Worm (Caenorhabditis elegans) whole organism, young adult: ENCODE results near the gene F22B7.9.

Experiments
- B0261.1 ChIP-seq: sonication (generic microtip); optimal IDR thresholded peaks from 2 replicates; lab custom pipeline; 2016; ENCODE audit warnings: mild to moderate bottlenecking, missing genetic modification characterization, moderate library complexity, missing compliant biosample characterization
- C17E4.6 ChIP-seq: fragments of 200-800 bp; sonication (Bioruptor generic); IDR thresholded peaks from 2 replicates; pipeline ENCODE4 v1.3.6; 2022; ENCODE audit warnings: missing genetic modification reagents, missing genetic modification characterization, missing compliant biosample characterization
- F33H1.4 ChIP-seq: fragments of 200-800 bp; sonication (Bioruptor generic); IDR thresholded peaks from 2 replicates; pipeline ENCODE4 v1.3.6; 2022; ENCODE audit warnings: missing genetic modification reagents, missing genetic modification characterization, missing compliant biosample characterization
- F39B2.1 ChIP-seq: fragments of 200-800 bp; sonication (Bioruptor generic); IDR thresholded peaks from 2 replicates; pipeline ENCODE4 v1.3.6; 2022; ENCODE audit warnings: missing genetic modification reagents, missing genetic modification characterization, missing compliant biosample characterization
- F49E8.2 ChIP-seq: sonication (generic microtip); optimal IDR thresholded peaks from 3 replicates; lab custom pipeline; 2017; ENCODE audit warnings: missing genetic modification characterization, mild to moderate bottlenecking, missing compliant biosample characterization, antibody characterized with exemption, moderate library complexity; ENCODE audit not compliant: insufficient read depth
- F52B5.7 ChIP-seq: sonication (generic microtip); optimal IDR thresholded peaks from 2 replicates; lab custom pipeline; 2016; ENCODE audit warnings: mild to moderate bottlenecking, missing genetic modification characterization, missing compliant biosample characterization
- F57A8.1 ChIP-seq: fragments of 200-800 bp; sonication (Bioruptor generic); optimal IDR thresholded peaks from 2 replicates; lab custom pipeline; 2018; ENCODE audit warnings: mild to moderate bottlenecking, missing genetic modification characterization, moderate library complexity, missing compliant biosample characterization
- T07F8.4 ChIP-seq: sonication (generic microtip); optimal IDR thresholded peaks from 2 replicates; lab custom pipeline; 2016; ENCODE audit warnings: mild to moderate bottlenecking, missing genetic modification characterization, moderate library complexity, missing compliant biosample characterization
- Y53F4B.3 ChIP-seq: fragments of 200-800 bp; sonication (Bioruptor generic); IDR thresholded peaks from 2 replicates; pipeline ENCODE4 v1.3.6; 2022; ENCODE audit warnings: missing genetic modification reagents, missing genetic modification characterization, missing compliant biosample characterization
- Y53G8AR.9 ChIP-seq: fragments of 200-800 bp; sonication (Bioruptor generic); conservative IDR thresholded peaks from 2 replicates; pipeline ENCODE4 v1.3.6; 2022; ENCODE audit warnings: missing genetic modification reagents, missing genetic modification characterization, missing compliant biosample characterization
- Y56A3A.18 ChIP-seq: fragments of 200-800 bp; sonication (Bioruptor generic); IDR thresholded peaks from 2 replicates; pipeline ENCODE4 v1.3.6; 2022; ENCODE audit warnings: missing genetic modification reagents, missing genetic modification characterization, missing compliant biosample characterization
- aptf-3 ChIP-seq: fragments of 200-800 bp; sonication (Bioruptor generic); IDR thresholded peaks from 2 replicates; pipeline ENCODE4 v1.3.6; 2022; ENCODE audit warnings: missing genetic modification characterization, missing compliant biosample characterization
- attf-5 ChIP-seq: fragments of 200-800 bp; sonication (Bioruptor generic); optimal IDR thresholded peaks from 2 replicates; lab custom pipeline; 2018; ENCODE audit warnings: mild to moderate bottlenecking, missing genetic modification characterization, missing compliant biosample characterization
- bed-1 ChIP-seq: fragments of 200-800 bp; sonication (Bioruptor generic); IDR thresholded peaks from 2 replicates; pipeline ENCODE4 v1.3.6; 2022; ENCODE audit warnings: missing genetic modification reagents, missing genetic modification characterization, missing compliant biosample characterization
- cebp-1 ChIP-seq, 2 experiments: fragments of 200-800 bp in 1 of 2; sonication (Bioruptor generic) in 1 of 2; sonication (generic microtip) in 1 of 2; IDR thresholded peaks in 1 of 2; optimal IDR thresholded peaks in 1 of 2; 2 replicates each; pipeline versions ENCODE4 v1.3.6 to Lab custom; 2017 to 2022; ENCODE audit warnings: missing compliant biosample characterization in 2 of 2, missing genetic modification characterization in 2 of 2, mild to moderate bottlenecking in 1 of 2, missing genetic modification reagents in 1 of 2, moderate library complexity in 1 of 2
- cebp-2 ChIP-seq: fragments of 200-800 bp; sonication (Bioruptor generic); IDR thresholded peaks from 2 replicates; pipeline ENCODE4 v1.3.6; 2022; ENCODE audit warnings: missing genetic modification characterization, missing compliant biosample characterization
- chd-7 ChIP-seq: sonication (generic microtip); optimal IDR thresholded peaks from 2 replicates; lab custom pipeline; 2016; ENCODE audit warnings: mild to moderate bottlenecking, missing genetic modification characterization, moderate library complexity, missing compliant biosample characterization
- die-1 ChIP-seq: sonication (generic microtip); optimal IDR thresholded peaks from 2 replicates; lab custom pipeline; 2016; ENCODE audit warnings: missing genotype, mild to moderate bottlenecking, missing genetic modification characterization, missing compliant biosample characterization
- dpl-1 ChIP-seq: fragments of 150-350 bp; optimal IDR thresholded peaks from 2 replicates; lab custom pipeline; 2014; ENCODE audit warnings: missing biosample characterization, missing genetic modification reagents, missing genetic modification characterization
- efl-1 ChIP-seq: fragments of 150-350 bp; optimal IDR thresholded peaks from 2 replicates; lab custom pipeline; 2014; ENCODE audit warnings: missing biosample characterization, missing genetic modification reagents, missing genetic modification characterization
- egl-18 ChIP-seq: fragments of 200-800 bp; sonication (Bioruptor generic); IDR thresholded peaks from 2 replicates; pipeline ENCODE4 v1.3.6; 2022; ENCODE audit warnings: missing genetic modification reagents, missing genetic modification characterization, missing compliant biosample characterization
- egrh-3 ChIP-seq: fragments of 200-800 bp; sonication (Bioruptor generic); IDR thresholded peaks from 2 replicates; pipeline ENCODE4 v1.3.6; 2022; ENCODE audit warnings: missing genetic modification reagents, missing genetic modification characterization, missing compliant biosample characterization
- ekl-4 ChIP-seq: fragments of 200-800 bp; sonication (Bioruptor generic); IDR thresholded peaks from 2 replicates; pipeline ENCODE4 v1.3.6; 2022; ENCODE audit warnings: missing genetic modification reagents, missing genetic modification characterization, missing compliant biosample characterization
- ets-4 ChIP-seq: fragments of 200-800 bp; sonication (Bioruptor generic); optimal IDR thresholded peaks from 2 replicates; lab custom pipeline; 2018; ENCODE audit warnings: mild to moderate bottlenecking, missing genetic modification characterization, missing compliant biosample characterization
- him-1 ChIP-seq: sonication (generic microtip); optimal IDR thresholded peaks from 2 replicates; lab custom pipeline; 2016; ENCODE audit warnings: missing genotype, missing genetic modification reagents, missing genetic modification characterization, missing compliant biosample characterization
- hmg-1.2 ChIP-seq: fragments of 200-800 bp; sonication (Bioruptor generic); IDR thresholded peaks from 2 replicates; pipeline ENCODE4 v1.3.6; 2022; ENCODE audit warnings: missing genetic modification reagents, missing genetic modification characterization, missing compliant biosample characterization
- hmg-20 ChIP-seq: fragments of 200-800 bp; sonication (Bioruptor generic); IDR thresholded peaks from 2 replicates; pipeline ENCODE4 v1.3.6; 2022; ENCODE audit warnings: missing genetic modification reagents, missing genetic modification characterization, missing compliant biosample characterization
- hrde-1 ChIP-seq: sonication (generic microtip); optimal IDR thresholded peaks from 2 replicates; lab custom pipeline; 2016; ENCODE audit warnings: missing genetic modification characterization, mild to moderate bottlenecking, missing compliant biosample characterization, moderate library complexity, missing genotype, missing genetic modification reagents, borderline replicate concordance
- hsf-1 ChIP-seq: fragments of 200-800 bp; sonication (Bioruptor generic); IDR thresholded peaks from 2 replicates; pipeline ENCODE4 v1.3.6; 2022; ENCODE audit warnings: missing genetic modification reagents, missing genetic modification characterization, missing compliant biosample characterization
- lag-1 ChIP-seq: fragments of 200-800 bp; sonication (Bioruptor generic); IDR thresholded peaks from 2 replicates; pipeline ENCODE4 v1.3.6; 2022; ENCODE audit warnings: missing genetic modification reagents, missing genetic modification characterization, missing compliant biosample characterization
- lin-26 ChIP-seq: fragments of 200-800 bp; sonication (Bioruptor generic); IDR thresholded peaks from 2 replicates; pipeline ENCODE4 v1.3.6; 2022; ENCODE audit warnings: missing genetic modification reagents, missing genetic modification characterization, missing compliant biosample characterization
- lin-40 ChIP-seq: sonication (generic microtip); optimal IDR thresholded peaks from 2 replicates; lab custom pipeline; 2016; ENCODE audit warnings: missing genetic modification characterization, mild to moderate bottlenecking, missing compliant biosample characterization, missing genotype, missing genetic modification reagents
- lin-54 ChIP-seq: fragments of 200-800 bp; sonication (Bioruptor generic); optimal IDR thresholded peaks from 2 replicates; lab custom pipeline; 2018; ENCODE audit warnings: mild to moderate bottlenecking, missing genetic modification characterization, missing compliant biosample characterization
- lsl-1 ChIP-seq: fragments of 200-800 bp; sonication (Bioruptor generic); optimal IDR thresholded peaks from 2 replicates; lab custom pipeline; 2018; ENCODE audit warnings: mild to moderate bottlenecking, missing genetic modification characterization, moderate library complexity, missing compliant biosample characterization
- madf-10 ChIP-seq: sonication (generic microtip); optimal IDR thresholded peaks from 2 replicates; lab custom pipeline; 2016; ENCODE audit warnings: mild to moderate bottlenecking, missing genetic modification characterization, missing compliant biosample characterization
- madf-3 ChIP-seq: fragments of 200-800 bp; sonication (Bioruptor generic); IDR thresholded peaks from 2 replicates; pipeline ENCODE4 v1.3.6; 2022; ENCODE audit warnings: missing genetic modification reagents, missing genetic modification characterization, missing compliant biosample characterization
- madf-8 ChIP-seq: fragments of 200-800 bp; sonication (Bioruptor generic); conservative IDR thresholded peaks from 2 replicates; pipeline ENCODE4 v1.3.6; 2022; ENCODE audit warnings: missing genetic modification reagents, missing genetic modification characterization, missing compliant biosample characterization
- nfyb-1 ChIP-seq: fragments of 200-800 bp; sonication (Bioruptor generic); IDR thresholded peaks from 2 replicates; pipeline ENCODE4 v1.3.6; 2022; ENCODE audit warnings: missing genetic modification reagents, missing genetic modification characterization, missing compliant biosample characterization
- nhr-80 ChIP-seq: sonication (generic microtip); optimal IDR thresholded peaks from 2 replicates; lab custom pipeline; 2016; ENCODE audit warnings: missing genetic modification characterization, missing compliant biosample characterization
- pbrm-1 ChIP-seq: fragments of 200-800 bp; sonication (Bioruptor generic); IDR thresholded peaks from 2 replicates; pipeline ENCODE4 v1.3.6; 2022; ENCODE audit warnings: missing genetic modification reagents, missing genetic modification characterization, missing compliant biosample characterization
- repo-1 ChIP-seq: sonication (generic microtip); optimal IDR thresholded peaks from 2 replicates; lab custom pipeline; 2017; ENCODE audit warnings: mild to moderate bottlenecking, missing genetic modification characterization, missing compliant biosample characterization
- snpc-3.4 ChIP-seq: sonication (generic microtip); optimal IDR thresholded peaks from 2 replicates; lab custom pipeline; 2017; ENCODE audit warnings: missing genetic modification characterization, mild to moderate bottlenecking, missing compliant biosample characterization, antibody characterized with exemption, moderate library complexity, missing genotype, missing genetic modification reagents
- somi-1 ChIP-seq: fragments of 200-800 bp; sonication (Bioruptor generic); optimal IDR thresholded peaks from 2 replicates; lab custom pipeline; 2018; ENCODE audit warnings: mild to moderate bottlenecking, missing genetic modification characterization, missing compliant biosample characterization
- tlf-1 ChIP-seq: fragments of 200-800 bp; sonication (Bioruptor generic); optimal IDR thresholded peaks from 2 replicates; lab custom pipeline; 2018; ENCODE audit warnings: mild to moderate bottlenecking, missing genetic modification characterization, missing compliant biosample characterization
- zim-3 ChIP-seq: sonication (generic microtip); optimal IDR thresholded peaks from 2 replicates; lab custom pipeline; 2017; ENCODE audit warnings: mild to moderate bottlenecking, missing genetic modification characterization, moderate library complexity, missing compliant biosample characterization
- ztf-25 ChIP-seq: fragments of 200-800 bp; sonication (Bioruptor generic); IDR thresholded peaks from 2 replicates; pipeline ENCODE4 v1.3.6; 2022; ENCODE audit warnings: missing genetic modification reagents, missing genetic modification characterization, missing compliant biosample characterization
- ztf-28 ChIP-seq: fragments of 200-800 bp; sonication (Bioruptor generic); IDR thresholded peaks from 2 replicates; pipeline ENCODE4 v1.3.6; 2022; ENCODE audit warnings: missing genetic modification reagents, missing genetic modification characterization, missing compliant biosample characterization
- ztf-3 ChIP-seq: fragments of 200-800 bp; sonication (Bioruptor generic); optimal IDR thresholded peaks from 2 replicates; lab custom pipeline; 2018; ENCODE audit warnings: mild to moderate bottlenecking, missing genetic modification characterization, missing compliant biosample characterization

Gene F22B7.9

ce11 chrIII:8658367-8658761, 4.6 kb upstream of the F22B7.9 start (continued):
- TF ChIP-seq madf-3 (GFP tag; lab: Robert Waterston, UW) (0 out of 2 replicates have a peak, but pooled peaks have one; percentile 11), hmg-20 (GFP tag; lab: Robert Waterston, UW) (no peak), bed-1 (GFP tag; lab: Robert Waterston, UW) (0 out of 2 replicates have a peak, but pooled peaks have one; percentile 79), snpc-3.4 (tag; lab: Kevin White, UChicago) (peak; percentile 12), lsl-1 (GFP tag; lab: Kevin White, UChicago) (no peak), F49E8.2 (no peak), Y53F4B.3 (GFP tag; lab: Robert Waterston, UW) (no peak), pbrm-1 (GFP tag; lab: Robert Waterston, UW) (peak; percentile 47; the same call in 1 of the 2 replicates), egl-18 (GFP tag; lab: Robert Waterston, UW) (no peak), ztf-25 (GFP tag; lab: Robert Waterston, UW) (no peak), efl-1 (GFP tag; lab: Kevin White, UChicago) (no peak), F39B2.1 (GFP tag; lab: Robert Waterston, UW) (no peak), ekl-4 (GFP tag; lab: Robert Waterston, UW) (0 out of 2 replicates have a peak, but pooled peaks have one; percentile 18), zim-3 (tag; lab: Kevin White, UChicago) (no peak), attf-5 (GFP tag; lab: Kevin White, UChicago) (peak; percentile 72), ets-4 (GFP tag; lab: Kevin White, UChicago) (no peak), nhr-80 (peak; percentile 81), lag-1 (no peak), aptf-3 (GFP tag; lab: Robert Waterston, UW) (no peak), nfyb-1 (GFP tag; lab: Robert Waterston, UW) (peak; percentile 72; the same call in 1 of the 2 replicates), F33H1.4 (GFP tag; lab: Robert Waterston, UW) (no peak), cebp-1 (GFP tag; IDR thresholded peaks at IDR 0.05; lab: Robert Waterston, UW) (no peak), cebp-1 (tag; optimal IDR thresholded peaks at IDR 0.05; lab: Kevin White, UChicago) (peak; percentile 81), hmg-1.2 (GFP tag; lab: Robert Waterston, UW) (peak; percentile 58), Y56A3A.18 (GFP tag; lab: Robert Waterston, UW) (no peak), madf-8 (GFP tag; lab: Robert Waterston, UW) (no peak), F57A8.1 (GFP tag; lab: Kevin White, UChicago) (no peak), him-1 (tag; lab: Kevin White, UChicago) (no peak), lin-40 (tag; lab: Kevin White, UChicago) (peak; percentile 91), hsf-1 (GFP tag; lab: Robert Waterston, UW) (peak; percentile 91), C17E4.6 (GFP tag; lab: Robert Waterston, UW) (no peak), egrh-3 (GFP tag; lab: Robert Waterston, UW) (0 out of 2 replicates have a peak, but pooled peaks have one; percentile 8), lin-54 (peak; percentile 24), tlf-1 (peak; percentile 86), ztf-28 (GFP tag; lab: Robert Waterston, UW) (no peak), Y53G8AR.9 (GFP tag; lab: Robert Waterston, UW) (0 out of 2 replicates have a peak, but pooled peaks have one; percentile 48), somi-1 (GFP tag; lab: Kevin White, UChicago) (peak; percentile 94), F52B5.7 (tag; lab: Kevin White, UChicago) (no peak), lin-26 (GFP tag; lab: Robert Waterston, UW) (no peak), B0261.1 (tag; lab: Kevin White, UChicago) (peak; percentile 9), ztf-3 (GFP tag; lab: Kevin White, UChicago) (peak; percentile 5), repo-1 (tag; lab: Kevin White, UChicago) (peak; percentile 51), madf-10 (tag; lab: Kevin White, UChicago) (peak; percentile 45), hrde-1 (tag; lab: Kevin White, UChicago) (no peak), dpl-1 (no peak), cebp-2 (GFP tag; lab: Robert Waterston, UW) (no peak), chd-7 (tag; lab: Kevin White, UChicago) (peak; percentile 88), die-1 (peak; percentile 52), T07F8.4 (tag; lab: Kevin White, UChicago) (no peak)
